Worm (Caenorhabditis elegans): ENCODE data around the gene dmd-6.

Gene dmd-6

ce11 chrIV:14617059-14617458, 656 bp downstream of the dmd-6 start:
- TF ChIP-seq F23B12.7 (tag; optimal IDR thresholded peaks at IDR 0.05; ENCODE audit: insufficient read depth) (no peak), ama-1 (optimal IDR thresholded peaks at IDR 0.05) (peak; percentile 59), ama-1 (GFP tag; optimal IDR thresholded peaks at IDR 0.05) (no peak)

- TF ChIP-seq nhr-80 (tag; optimal IDR thresholded peaks at IDR 0.05), result peak; percentile 10
- no peak for TF ChIP-seq K11D2.4 (GFP tag; IDR thresholded peaks at IDR 0.05)
- TF ChIP-seq ama-1 (optimal IDR thresholded peaks at IDR 0.05), result peak; percentile 17
- TF ChIP-seq ama-1 (GFP tag; optimal IDR thresholded peaks at IDR 0.05), result no peak
- no peak for TF ChIP-seq nfya-1 (tag; optimal IDR thresholded peaks at IDR 0.05; ENCODE audit: borderline replicate concordance, insufficient read depth)
- TF ChIP-seq F37B4.10 (GFP tag; IDR thresholded peaks at IDR 0.05), result no peak
- TF ChIP-seq ceh-79 (tag; optimal IDR thresholded peaks at IDR 0.05), result no peak
- peak; percentile 34 for TF ChIP-seq efl-1 (GFP tag; optimal IDR thresholded peaks at IDR 0.05)
- TF ChIP-seq ets-4 (GFP tag; optimal IDR thresholded peaks at IDR 0.05), result no peak
- TF ChIP-seq ekl-4 (GFP tag; IDR thresholded peaks at IDR 0.05), result no peak
Measured at ce11 chrIV:14617498-14617897, 1.1 kb downstream of the dmd-6 start.

- TF ChIP-seq pbrm-1 (GFP tag; IDR thresholded peaks at IDR 0.05) (no peak), ceh-79 (tag; optimal IDR thresholded peaks at IDR 0.05) (no peak), nhr-90 (tag; optimal IDR thresholded peaks at IDR 0.05) (no peak), ztf-26 (tag; optimal IDR thresholded peaks at IDR 0.05) (no peak), snpc-4 (GFP tag; optimal IDR thresholded peaks at IDR 0.05) (no peak), snpc-4 (tag; optimal IDR thresholded peaks at IDR 0.05) (peak in 2 of 4 experiments; percentile 35 to 61), zim-3 (tag; optimal IDR thresholded peaks at IDR 0.05) (no peak)
Measured at ce11 chrIV:14617985-14618384, 1.6 kb downstream of the dmd-6 start.

ce11 chrIV:14618551-14618950, 2.1 kb downstream of the dmd-6 start:
- TF ChIP-seq repo-1 (tag; optimal IDR thresholded peaks at IDR 0.05) (peak; percentile 34), F37B4.10 (GFP tag; IDR thresholded peaks at IDR 0.05) (no peak), tbx-9 (tag; optimal IDR thresholded peaks at IDR 0.05; ENCODE audit: borderline replicate concordance) (no peak), Y79H2A.3 (GFP tag; conservative IDR thresholded peaks at IDR 0.05) (no peak), nfyb-1 (GFP tag; IDR thresholded peaks at IDR 0.05) (peak; percentile 21; the same call in 1 of the 2 replicates), ztf-25 (GFP tag; IDR thresholded peaks at IDR 0.05) (no peak), madf-10 (tag; optimal IDR thresholded peaks at IDR 0.05) (no peak), F57C9.4 (tag; optimal IDR thresholded peaks at IDR 0.05) (peak; percentile 26), hmg-1.2 (GFP tag; IDR thresholded peaks at IDR 0.05) (no peak), K11D2.4 (GFP tag; IDR thresholded peaks at IDR 0.05) (no peak), dpl-1 (GFP tag; optimal IDR thresholded peaks at IDR 0.05) (no peak), lin-26 (GFP tag; IDR thresholded peaks at IDR 0.05) (no peak), rcor-1 (GFP tag; IDR thresholded peaks at IDR 0.05) (no peak), ceh-27 (GFP tag; optimal IDR thresholded peaks at IDR 0.05) (peak; percentile 1), cebp-2 (GFP tag; IDR thresholded peaks at IDR 0.05) (peak; percentile 66; the same call in 1 of the 2 replicates), ztf-22 (GFP tag; optimal IDR thresholded peaks at IDR 0.05) (no peak), nhr-27 (tag; optimal IDR thresholded peaks at IDR 0.05) (no peak), C17E4.6 (GFP tag; IDR thresholded peaks at IDR 0.05) (no peak), bed-1 (GFP tag; IDR thresholded peaks at IDR 0.05) (no peak), ekl-4 (GFP tag; IDR thresholded peaks at IDR 0.05) (no peak), lin-54 (GFP tag; optimal IDR thresholded peaks at IDR 0.05) (no peak), aptf-3 (GFP tag; IDR thresholded peaks at IDR 0.05) (no peak), die-1 (tag; optimal IDR thresholded peaks at IDR 0.05) (no peak), him-1 (tag; optimal IDR thresholded peaks at IDR 0.05) (no peak), K12H6.12 (tag; optimal IDR thresholded peaks at IDR 0.05) (peak; percentile 36), F55B11.4 (tag; optimal IDR thresholded peaks at IDR 0.05; ENCODE audit: borderline replicate concordance, insufficient read depth) (no peak), T07F8.4 (tag; optimal IDR thresholded peaks at IDR 0.05) (no peak), Y95B8A.8 (GFP tag; IDR thresholded peaks at IDR 0.05) (no peak), F39B2.1 (GFP tag; IDR thresholded peaks at IDR 0.05) (no peak), tbp1 (GFP tag; optimal IDR thresholded peaks at IDR 0.05) (no peak), ceh-58 (GFP tag; IDR thresholded peaks at IDR 0.05) (no peak), mcd-1 (GFP tag; IDR thresholded peaks at IDR 0.05) (no peak)

Measured in whole organism, young adult.